Worm (Caenorhabditis elegans) whole organism, midembryonic: ENCODE data around the gene gcy-32.

Experiments
- T22C8.4 ChIP-seq: fragments of 200-800 bp; sonication (Bioruptor generic); IDR thresholded peaks from 2 replicates; pipeline ENCODE4 v1.3.6; 2022; ENCODE audit warnings: missing genetic modification characterization, missing compliant biosample characterization
- cog-1 ChIP-seq: sonication (generic microtip); optimal IDR thresholded peaks from 2 replicates; lab custom pipeline; 2016; ENCODE audit warnings: missing genetic modification characterization, missing compliant biosample characterization
- flt-1 ChIP-seq: fragments of 200-800 bp; sonication (Bioruptor generic); IDR thresholded peaks from 2 replicates; pipeline ENCODE4 v1.3.6; 2022; ENCODE audit warnings: missing genetic modification characterization, missing compliant biosample characterization
- klf-2 ChIP-seq: fragments of 200-800 bp; sonication (Bioruptor generic); conservative IDR thresholded peaks from 2 replicates; pipeline ENCODE4 v1.3.6; 2022; ENCODE audit warnings: missing genetic modification reagents, missing genetic modification characterization, missing compliant biosample characterization
- med-1 ChIP-seq: sonication (generic microtip); optimal IDR thresholded peaks from 2 replicates; lab custom pipeline; 2017; ENCODE audit warnings: missing genetic modification characterization, mild to moderate bottlenecking, missing compliant biosample characterization, antibody characterized with exemption, missing genetic modification reagents; ENCODE audit not compliant: insufficient read depth
- ref-1 ChIP-seq: fragments of 200-800 bp; sonication (Bioruptor generic); conservative IDR thresholded peaks from 2 replicates; pipeline ENCODE4 v1.3.6; 2022; ENCODE audit warnings: missing genetic modification reagents, missing genetic modification characterization, missing compliant biosample characterization
- tab-1 ChIP-seq: fragments of 200-800 bp; sonication (Bioruptor generic); IDR thresholded peaks from 2 replicates; pipeline ENCODE4 v1.3.6; 2022; ENCODE audit warnings: missing genetic modification characterization, missing compliant biosample characterization
- ztf-23 ChIP-seq: fragments of 200-800 bp; sonication (Bioruptor generic); IDR thresholded peaks from 2 replicates; pipeline ENCODE4 v1.3.6; 2022; ENCODE audit warnings: missing genetic modification reagents, missing genetic modification characterization, missing compliant biosample characterization
- ztf-29 ChIP-seq: fragments of 200-800 bp; sonication (Bioruptor generic); IDR thresholded peaks from 2 replicates; pipeline ENCODE4 v1.3.6; 2022; ENCODE audit warnings: missing genetic modification reagents, missing genetic modification characterization, missing compliant biosample characterization

gcy-32 gene

ce11 chrV:13953191-13953590 is 37.9 kb upstream of the gcy-32 start, which contains the start of gene R10D12.8:
TSS of gene R10D12.8 (minus strand) at chrV:13953291.
- no peak for TF ChIP-seq ztf-29
- TF ChIP-seq ztf-23 (GFP tag; lab: Robert Waterston, UW): no peak
- no peak for TF ChIP-seq med-1 (GFP tag; lab: Kevin White, UChicago)
- TF ChIP-seq flt-1 (GFP tag; lab: Robert Waterston, UW): no peak
- no peak for TF ChIP-seq cog-1 (tag; lab: Kevin White, UChicago)
- TF ChIP-seq klf-2 (GFP tag; lab: Robert Waterston, UW): no peak
- no peak for TF ChIP-seq ref-1
- TF ChIP-seq T22C8.4 (GFP tag; lab: Robert Waterston, UW): no peak
- no peak for TF ChIP-seq tab-1 (GFP tag; lab: Robert Waterston, UW)

ce11 chrV:13949752-13950151 is 34.5 kb upstream of the gcy-32 start, which contains the start of gene R10D12.7:
TSS of gene R10D12.7 (plus strand) at chrV:13950052.
- TF ChIP-seq ztf-23 (GFP tag; lab: Robert Waterston, UW) (no peak), med-1 (GFP tag; lab: Kevin White, UChicago) (no peak), flt-1 (GFP tag; lab: Robert Waterston, UW) (no peak), tab-1 (GFP tag; lab: Robert Waterston, UW) (no peak), ref-1 (no peak)

DNA sequence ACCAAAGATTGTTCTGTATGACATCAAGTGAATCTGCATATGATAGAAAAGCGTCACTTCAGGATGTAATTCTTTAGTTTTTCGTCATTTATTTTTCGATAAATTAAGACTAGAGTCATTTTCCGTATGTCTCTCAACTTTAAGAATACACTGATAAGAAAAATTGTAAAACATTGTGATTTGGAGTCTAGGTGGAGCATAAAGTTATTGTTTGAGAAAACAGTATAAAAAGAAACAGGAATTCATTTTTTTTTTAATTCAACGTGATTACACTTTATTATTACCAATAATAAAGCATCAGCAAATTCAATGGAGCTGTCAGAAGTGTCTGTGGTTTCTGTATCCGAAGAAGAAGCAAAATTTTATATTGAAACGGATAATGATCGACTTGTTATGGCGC is 33.7 kb upstream of the gcy-32 start, which contains the start of gene R10D12.6:
TSS of gene R10D12.6 (plus strand) at position 301 of the 400 bp plus-strand sequence.
- TF ChIP-seq klf-2 (GFP tag; lab: Robert Waterston, UW): no peak
- TF ChIP-seq ztf-23 (GFP tag; lab: Robert Waterston, UW): no peak
- TF ChIP-seq ref-1: no peak
- TF ChIP-seq T22C8.4 (GFP tag; lab: Robert Waterston, UW): no peak
- no peak for TF ChIP-seq ztf-29
- TF ChIP-seq cog-1 (tag; lab: Kevin White, UChicago): no peak
- no peak for TF ChIP-seq med-1 (GFP tag; lab: Kevin White, UChicago)
- no peak for TF ChIP-seq tab-1 (GFP tag; lab: Robert Waterston, UW)
- TF ChIP-seq flt-1 (GFP tag; lab: Robert Waterston, UW): no peak

DNA sequence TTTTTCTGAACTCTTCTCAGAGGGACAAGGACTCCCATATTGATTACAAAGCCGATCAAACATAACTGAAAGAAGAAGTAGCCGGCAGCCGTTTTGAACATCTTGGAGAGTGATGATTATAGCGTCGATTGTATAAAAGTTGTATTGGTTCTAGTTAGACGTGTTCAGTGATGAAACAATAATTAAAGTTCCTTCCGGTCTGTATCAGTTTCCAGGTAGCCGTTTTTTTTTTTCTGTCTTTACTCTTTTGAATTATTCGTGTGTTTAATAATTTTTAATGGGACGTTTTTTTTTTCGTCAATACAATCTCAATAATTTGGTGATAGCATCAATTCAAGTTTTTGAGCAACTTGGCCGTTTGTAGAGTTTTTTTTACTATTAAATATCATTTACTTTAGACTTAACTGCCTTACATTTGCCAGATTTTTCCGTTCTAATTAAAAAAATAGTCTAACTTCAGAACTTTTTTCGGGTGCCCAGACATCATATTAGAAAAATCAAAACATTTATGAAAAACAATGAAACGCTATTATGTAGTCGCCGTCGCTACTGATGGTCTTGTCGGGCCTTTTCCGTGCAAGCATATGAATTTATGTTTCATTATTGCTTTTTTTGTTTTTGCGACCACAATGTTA is 31.2 kb upstream of the gcy-32 start, which contains the start of the genes srx-10 and clec-226:
TSS of gene srx-10 (minus strand) at position 101 of the 635 bp plus-strand sequence.
TSS of gene clec-226 (plus strand) at position 585 of the 635 bp plus-strand sequence.
- TF ChIP-seq ztf-23 (GFP tag; lab: Robert Waterston, UW) (no peak), T22C8.4 (GFP tag; lab: Robert Waterston, UW) (no peak), klf-2 (GFP tag; lab: Robert Waterston, UW) (no peak), tab-1 (GFP tag; lab: Robert Waterston, UW) (no peak), flt-1 (GFP tag; lab: Robert Waterston, UW) (no peak), cog-1 (tag; lab: Kevin White, UChicago) (no peak), med-1 (GFP tag; lab: Kevin White, UChicago) (no peak), ztf-29 (no peak), ref-1 (no peak)

DNA sequence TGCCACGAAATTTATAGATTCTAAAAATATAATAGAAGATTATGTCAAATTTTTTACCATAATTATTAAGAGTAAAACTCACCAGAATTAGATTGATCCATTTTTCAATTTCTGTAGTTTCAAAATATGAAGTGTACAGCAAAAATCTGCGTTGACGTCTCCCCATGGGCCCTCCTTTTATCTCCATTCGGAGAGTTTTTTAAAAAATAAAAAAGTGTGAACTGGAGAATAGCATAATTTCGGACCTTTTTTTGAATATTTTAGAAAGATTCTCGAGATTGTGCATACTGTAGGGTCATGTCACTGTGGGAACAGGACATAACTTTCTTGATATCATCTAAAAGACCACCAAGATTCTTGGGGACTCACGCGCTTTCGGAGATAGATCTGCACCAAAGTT is 26.8 kb upstream of the gcy-32 start, which contains the start of gene dpr-1:
TSS of gene dpr-1 (minus strand) at position 101 of the 400 bp plus-strand sequence.
- TF ChIP-seq tab-1 (GFP tag; lab: Robert Waterston, UW) (no peak), flt-1 (GFP tag; lab: Robert Waterston, UW) (no peak), cog-1 (tag; lab: Kevin White, UChicago) (no peak), klf-2 (GFP tag; lab: Robert Waterston, UW) (no peak), T22C8.4 (GFP tag; lab: Robert Waterston, UW) (no peak), ref-1 (no peak), ztf-23 (GFP tag; lab: Robert Waterston, UW) (no peak), ztf-29 (no peak)

- TF ChIP-seq klf-2 (GFP tag; lab: Robert Waterston, UW): no peak
- TF ChIP-seq ztf-23 (GFP tag; lab: Robert Waterston, UW): no peak
- no peak for TF ChIP-seq ref-1
Measured at ce11 chrV:13936850-13937249, 21.6 kb upstream of the gcy-32 start, which contains the start of gene srw-145. TSS of gene srw-145 (plus strand) at chrV:13937150.

- no peak for TF ChIP-seq flt-1 (GFP tag; lab: Robert Waterston, UW)
- TF ChIP-seq klf-2 (GFP tag; lab: Robert Waterston, UW): no peak
- no peak for TF ChIP-seq cog-1 (tag; lab: Kevin White, UChicago)
- TF ChIP-seq tab-1 (GFP tag; lab: Robert Waterston, UW): no peak
- TF ChIP-seq med-1 (GFP tag; lab: Kevin White, UChicago): no peak
- TF ChIP-seq ztf-29: no peak
- TF ChIP-seq ztf-23 (GFP tag; lab: Robert Waterston, UW): no peak
- TF ChIP-seq T22C8.4 (GFP tag; lab: Robert Waterston, UW): no peak
- no peak for TF ChIP-seq ref-1
Measured at ce11 chrV:13936052-13936451, 20.8 kb upstream of the gcy-32 start.

- TF ChIP-seq tab-1 (GFP tag; lab: Robert Waterston, UW) (no peak), ztf-29 (no peak), cog-1 (tag; lab: Kevin White, UChicago) (no peak), med-1 (GFP tag; lab: Kevin White, UChicago) (no peak), ref-1 (no peak), T22C8.4 (GFP tag; lab: Robert Waterston, UW) (no peak), klf-2 (GFP tag; lab: Robert Waterston, UW) (no peak), flt-1 (GFP tag; lab: Robert Waterston, UW) (no peak)
Measured at ce11 chrV:13935423-13935822, 20.1 kb upstream of the gcy-32 start.

ce11 chrV:13934545-13934944 is 19.3 kb upstream of the gcy-32 start, which contains the start of gene R10D12.1:
TSS of gene R10D12.1 (minus strand) at chrV:13934645.
- no peak for TF ChIP-seq ztf-23 (GFP tag; lab: Robert Waterston, UW)
- TF ChIP-seq T22C8.4 (GFP tag; lab: Robert Waterston, UW): no peak
